Worm (Caenorhabditis elegans): Measurements from ENCODE around the gene F10D7.10.

- TF ChIP-seq him-1 (tag; optimal IDR thresholded peaks at IDR 0.05) (no peak), W03F9.2 (tag; optimal IDR thresholded peaks at IDR 0.05) (no peak), dao-5 (tag; optimal IDR thresholded peaks at IDR 0.05) (no peak)
Measured at ce11 chrX:17401264-17401663, 21.7 kb upstream of the F10D7.10 start, which contains the start of gene F11C7.6.

Data from whole organism, L4/young adult.